Fruit fly (Drosophila melanogaster) whole organism, embryonic: Measurements from ENCODE around the gene SKIP.

ENCODE experiments used
- CG42726 ChIP-seq: fragments of 200-800 bp; sonication (Bioruptor generic); IDR thresholded peaks from 2 replicates; pipeline ENCODE4 v1.3.6; 2022; ENCODE audit warnings: missing biosample characterization, missing genetic modification characterization; ENCODE audit not compliant: partially characterized antibody
- lola ChIP-seq, 3 experiments: fragments of >200 bp in 2 of 3; fragments of 200-800 bp in 1 of 3; sonication (Bioruptor generic) in 1 of 3; optimal IDR thresholded peaks; 2 replicates each; lab custom pipeline; 2017 to 2019; ENCODE audit warnings: missing biosample characterization in 3 of 3, missing genetic modification characterization in 3 of 3, mild to moderate bottlenecking in 1 of 3, moderate library complexity in 1 of 3

- TF ChIP-seq CG42726 = no peak
- no peak for TF ChIP-seq lola (GFP tag; optimal IDR thresholded peaks at IDR 0.05; lab: Kevin White, UChicago)
Measured at dm6 chr3R:22340207-22340606, 206.6 kb downstream of the SKIP start, which contains the start of gene CG5388.
